Fruit fly (Drosophila melanogaster) ovary, adult (tissue): ENCODE data around the gene Tsp86D.

Source experiments
- CG17801 ChIP-seq: fragments of 200-800 bp; optimal IDR thresholded peaks from 2 replicates; lab custom pipeline; 2019; ENCODE audit warnings: missing biosample characterization, mild to moderate bottlenecking, missing genetic modification characterization, moderate library complexity; ENCODE audit not compliant: partially characterized antibody

Tsp86D gene

DNA sequence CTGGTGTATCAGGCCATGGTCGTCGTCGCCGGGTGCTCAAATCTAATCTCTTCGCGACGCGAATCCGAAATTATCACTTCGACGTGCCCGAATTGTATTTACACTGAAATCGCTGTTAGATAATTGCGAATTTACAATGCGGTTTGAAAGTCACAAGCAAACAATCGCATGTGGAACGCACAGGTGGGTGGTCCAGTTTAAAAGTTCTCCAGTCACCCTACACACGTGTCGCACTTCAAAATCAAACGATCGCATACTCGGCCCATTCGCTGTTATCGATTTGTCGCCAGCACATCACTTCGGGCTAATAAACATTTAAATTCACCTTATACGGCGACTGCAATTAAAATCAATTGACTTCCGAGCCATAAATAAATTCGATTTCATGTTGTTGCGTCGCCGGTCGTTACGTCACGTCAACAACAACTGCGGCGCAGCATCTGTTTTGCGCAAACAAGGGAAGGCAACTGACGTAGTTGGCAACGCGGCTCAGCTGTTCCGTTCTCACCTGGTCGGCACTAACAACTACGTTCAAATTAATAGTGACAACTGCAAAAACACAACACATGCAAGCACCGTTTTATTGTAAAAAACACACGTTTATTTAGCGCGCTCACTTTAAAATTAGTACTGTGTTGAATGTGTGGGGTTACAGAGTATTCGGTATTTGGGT is 5.6 kb upstream of the Tsp86D start, which contains the start of gene CG6574:
Gene CG6574 (minus strand): TSS at position 216 of the 673 bp plus-strand sequence.
- peak; percentile 25 for TF ChIP-seq CG17801 (GFP tag; lab: Kevin White, UChicago)

DNA sequence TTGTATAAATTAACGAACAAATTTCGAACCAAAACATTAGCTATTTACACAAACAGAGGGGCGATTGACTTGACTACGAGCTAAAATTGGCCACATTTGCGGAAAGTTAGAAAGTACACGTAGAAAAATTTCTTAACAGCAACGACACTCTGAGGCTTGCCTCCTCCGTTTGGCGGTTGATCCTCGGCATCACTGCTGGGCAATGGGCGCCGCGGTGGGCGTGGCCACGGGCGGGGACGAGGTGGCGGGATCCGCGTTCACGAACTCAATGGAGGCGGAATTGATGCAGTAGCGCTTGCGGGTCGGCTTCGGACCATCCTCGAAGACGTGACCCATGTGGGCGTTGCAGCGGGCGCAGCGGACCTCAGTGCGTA is 5.1 kb upstream of the Tsp86D start:
- TF ChIP-seq CG17801 (GFP tag; lab: Kevin White, UChicago) = no peak

DNA sequence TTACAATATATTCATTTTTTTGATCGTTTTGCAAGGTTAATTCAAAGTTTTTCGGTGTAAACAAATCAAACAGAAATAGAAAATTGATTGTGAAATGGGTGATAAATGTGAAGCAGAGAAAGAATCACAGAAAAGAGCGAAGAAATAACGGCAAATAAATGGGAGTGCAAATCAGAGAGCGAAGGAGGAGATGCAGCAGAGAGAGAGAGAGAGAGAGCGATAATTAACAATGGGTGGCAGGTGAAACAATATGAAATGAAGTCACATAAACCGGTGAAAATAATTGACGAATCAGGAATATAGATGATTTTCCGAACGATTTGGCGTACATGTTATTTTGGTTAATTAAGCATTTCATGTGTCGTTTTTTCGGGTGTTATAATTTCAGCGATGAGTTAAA is 4.6 kb upstream of the Tsp86D start:
- TF ChIP-seq CG17801 (GFP tag; lab: Kevin White, UChicago) = peak; percentile 4

DNA sequence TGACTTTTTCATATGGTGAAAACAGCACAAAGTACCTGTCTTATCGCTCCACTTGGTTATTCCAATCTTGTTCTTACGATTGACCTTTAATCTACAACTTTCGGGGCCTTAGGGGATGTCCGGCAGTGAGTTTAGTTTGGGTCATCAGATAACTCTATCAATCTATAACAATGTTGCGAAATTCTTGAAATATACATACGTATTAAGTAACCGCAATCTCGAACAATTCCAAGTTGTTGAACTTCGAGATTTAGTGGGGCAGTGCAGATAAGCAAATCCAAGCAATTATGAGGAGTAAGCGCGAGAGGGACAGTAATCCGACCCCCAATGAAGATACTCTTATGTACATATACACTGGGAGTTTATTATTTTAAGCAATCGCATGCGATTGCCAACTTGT is 2.1 kb downstream of the Tsp86D start:
- no peak for TF ChIP-seq CG17801 (GFP tag; lab: Kevin White, UChicago)

DNA sequence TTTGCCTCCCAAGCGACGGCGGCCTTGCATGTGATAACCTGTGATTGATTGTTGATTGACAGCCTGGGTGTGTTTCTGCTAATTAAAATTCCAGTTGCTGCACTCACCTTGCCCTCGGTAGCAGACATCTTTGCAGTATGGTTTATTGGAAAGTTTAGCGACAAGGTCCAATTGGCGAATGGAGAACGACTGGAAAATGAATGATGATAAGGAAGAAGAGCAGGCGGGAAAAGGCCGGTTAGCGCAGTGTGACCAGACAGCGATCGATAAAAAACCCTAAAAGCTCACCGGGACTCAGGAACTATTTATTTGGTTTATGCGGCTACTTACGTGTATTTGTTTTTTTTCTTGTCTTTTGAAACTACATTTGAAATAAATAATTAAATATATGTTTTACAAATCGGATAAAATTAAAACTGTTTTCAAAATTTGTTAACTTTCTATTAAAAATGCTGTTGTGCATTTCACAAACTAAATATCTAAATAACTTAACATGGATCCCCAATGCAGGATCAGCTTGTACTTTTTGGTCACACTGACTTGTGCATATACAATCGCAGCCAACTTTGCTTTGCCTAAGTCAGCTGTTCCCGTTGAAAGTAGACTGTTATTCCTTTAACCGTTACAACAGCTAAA is 3.8 kb downstream of the Tsp86D start, which contains the start of gene Fdh:
Gene Fdh (minus strand): TSS at position 234 of the 636 bp plus-strand sequence.
- TF ChIP-seq CG17801 (GFP tag; lab: Kevin White, UChicago) = peak; percentile 48

DNA sequence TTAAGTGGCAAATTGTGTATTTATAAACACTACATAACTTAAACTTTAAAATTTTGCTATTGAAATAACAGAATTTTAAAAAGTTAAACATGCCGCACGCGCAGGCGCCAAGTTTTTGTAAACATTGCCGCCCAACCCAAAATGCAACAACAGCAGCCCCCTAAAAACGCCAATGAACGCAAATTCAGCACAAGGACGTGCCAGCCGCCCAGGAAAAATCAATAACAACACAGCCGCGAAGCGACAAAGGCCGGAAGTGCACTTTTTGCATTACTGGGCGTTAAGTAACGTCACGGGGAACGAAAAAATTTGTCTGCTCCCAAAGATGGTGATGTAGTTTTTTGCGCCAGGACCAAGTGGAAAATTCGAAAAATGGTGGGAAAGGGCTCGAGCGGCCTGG is 4.3 kb downstream of the Tsp86D start, which contains the start of gene CG4596:
Gene CG4596 (plus strand): TSS at position 219 of the 400 bp plus-strand sequence.
- TF ChIP-seq CG17801 (GFP tag; lab: Kevin White, UChicago) = no peak

DNA sequence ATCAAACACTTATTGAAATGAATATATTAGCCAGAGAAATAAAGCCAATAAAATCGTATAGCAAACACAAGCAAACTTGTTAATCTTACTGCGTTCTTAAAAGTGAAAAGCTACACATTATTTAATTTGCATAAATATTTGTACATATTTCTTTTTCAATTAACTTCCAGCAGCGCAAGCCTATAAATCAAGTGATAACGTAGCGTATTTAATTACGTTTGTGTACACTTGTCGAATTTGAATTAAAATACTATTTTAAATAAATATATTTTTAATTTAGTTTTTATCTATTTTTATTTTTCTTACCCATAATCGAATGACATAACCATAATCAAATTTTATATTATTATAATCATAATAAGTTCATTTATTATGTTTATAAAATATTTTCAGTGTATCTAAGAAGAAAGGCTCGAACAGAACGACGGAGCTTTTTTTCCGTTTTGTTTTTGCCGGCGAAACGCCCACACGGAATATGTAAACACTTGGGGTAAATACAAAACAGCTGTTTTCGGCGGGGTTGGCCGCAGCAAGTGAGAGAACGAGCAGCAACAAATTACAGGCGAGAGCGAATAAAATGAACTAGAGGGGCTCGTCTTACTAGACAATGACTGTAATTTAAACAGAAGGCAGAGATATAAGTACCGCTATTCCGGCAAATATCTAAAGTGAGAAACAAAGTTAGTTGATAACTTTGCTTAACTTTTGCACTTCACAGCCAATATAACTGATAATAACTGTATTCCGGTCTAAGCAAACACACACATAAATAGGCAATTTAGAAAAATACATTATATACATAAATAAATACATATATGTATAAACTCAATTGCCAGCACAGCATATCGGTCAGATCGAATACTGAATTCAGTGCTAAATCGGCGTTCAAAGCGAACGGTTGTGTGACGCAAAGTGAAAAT is 7.3 kb downstream of the Tsp86D start, which contains the start of gene Sodh2:
Gene Sodh2 (plus strand): TSS at position 870 of the 920 bp plus-strand sequence.
- TF ChIP-seq CG17801 (GFP tag; lab: Kevin White, UChicago) = peak; percentile 84

DNA sequence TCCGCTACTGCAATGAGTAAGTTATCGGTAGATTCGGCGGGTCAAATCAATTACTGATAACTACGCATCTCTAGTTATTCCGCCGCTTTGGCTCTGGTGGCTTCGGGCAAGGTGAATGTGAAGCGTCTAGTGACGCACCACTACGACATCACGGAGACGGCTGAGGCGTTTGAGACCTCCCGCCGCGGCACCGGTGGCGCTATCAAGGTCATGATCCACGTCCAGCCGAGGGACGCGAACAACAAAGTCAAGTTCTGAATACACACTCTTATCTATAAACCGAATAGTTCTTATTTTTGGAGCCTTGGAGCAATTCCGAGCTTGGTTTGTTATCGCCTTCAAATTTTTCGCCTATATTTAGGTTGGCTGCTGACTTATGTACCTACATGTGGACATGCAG is 9.3 kb downstream of the Tsp86D start:
- TF ChIP-seq CG17801 (GFP tag; lab: Kevin White, UChicago) = no peak

DNA sequence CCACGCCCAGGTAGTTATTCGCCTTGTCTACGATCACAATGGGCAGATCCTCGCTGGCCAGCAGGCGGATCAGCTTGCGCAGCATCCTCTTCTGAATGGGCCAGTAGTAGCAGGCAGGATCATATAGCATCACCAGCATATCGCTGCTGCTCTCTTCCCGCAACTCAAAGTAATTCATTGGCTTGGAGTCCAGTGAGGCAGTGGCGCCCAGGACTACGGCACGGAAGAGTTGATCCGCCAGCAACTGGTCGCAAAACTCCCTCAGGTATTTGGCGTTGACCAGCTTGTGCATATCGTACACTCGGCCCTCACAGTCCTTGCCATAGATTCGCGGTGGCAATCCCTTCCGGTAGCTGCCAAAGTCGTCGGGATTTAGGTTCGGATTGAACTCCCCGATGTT is 10.1 kb downstream of the Tsp86D start:
- no peak for TF ChIP-seq CG17801 (GFP tag; lab: Kevin White, UChicago)

DNA sequence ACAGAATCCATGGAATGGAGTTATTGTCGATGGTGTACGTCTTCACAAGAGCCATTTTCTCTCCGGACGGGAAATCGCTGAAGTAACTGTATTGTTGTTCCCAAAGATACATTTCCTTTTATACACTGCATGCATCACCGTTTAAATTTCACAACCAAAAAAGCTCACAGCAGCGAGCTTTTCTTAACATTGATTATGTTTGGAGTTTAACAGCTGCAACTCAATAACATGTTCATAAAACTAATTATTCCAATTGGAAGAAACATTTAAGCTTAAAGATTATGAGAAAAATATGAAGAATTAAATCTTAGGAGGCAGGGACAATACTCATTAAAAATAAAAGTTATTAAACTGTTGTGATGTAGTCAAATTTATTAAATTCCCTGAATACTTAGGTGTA is 10.7 kb downstream of the Tsp86D start, which contains the start of gene CG14695:
Gene CG14695 (minus strand): TSS at position 101 of the 400 bp plus-strand sequence.
- TF ChIP-seq CG17801 (GFP tag; lab: Kevin White, UChicago) = no peak

DNA sequence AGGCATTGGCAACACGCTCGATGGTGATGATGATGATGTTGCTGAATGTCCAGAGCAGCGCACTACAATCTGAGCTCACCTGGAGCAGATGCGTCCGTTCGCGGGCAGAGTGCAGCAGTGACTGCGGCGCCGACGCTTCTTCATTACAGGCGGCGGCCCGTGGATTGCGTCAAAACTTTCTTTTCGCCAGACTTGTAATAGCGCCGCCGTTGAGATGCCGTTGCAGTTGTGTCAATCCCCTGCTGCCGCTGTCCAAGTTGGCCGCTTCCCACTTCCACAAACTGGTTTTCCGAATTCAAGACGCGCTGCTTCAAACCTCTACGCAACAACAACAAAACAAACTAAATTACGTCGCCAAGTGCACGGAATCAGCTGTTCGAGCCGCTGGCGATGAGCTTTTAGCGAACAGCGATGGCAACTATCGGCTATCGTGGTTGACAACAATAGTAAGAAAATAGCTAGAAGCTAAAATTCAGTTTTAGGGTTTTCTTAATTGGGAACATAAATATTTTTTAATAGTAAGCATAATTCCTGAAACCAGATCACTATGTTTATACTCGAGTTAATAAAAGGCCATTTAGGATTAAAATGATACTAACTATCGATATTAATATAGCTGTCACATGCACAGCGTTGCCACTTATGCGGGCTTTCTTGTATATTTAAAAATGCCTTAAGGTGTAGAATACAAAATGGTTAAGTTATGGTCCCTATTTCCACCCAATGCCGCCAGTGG is 13.5 kb downstream of the Tsp86D start, which contains the start of gene Tpc1:
Gene Tpc1 (minus strand): TSS at position 365 of the 736 bp plus-strand sequence.
- TF ChIP-seq CG17801 (GFP tag; lab: Kevin White, UChicago) = no peak

DNA sequence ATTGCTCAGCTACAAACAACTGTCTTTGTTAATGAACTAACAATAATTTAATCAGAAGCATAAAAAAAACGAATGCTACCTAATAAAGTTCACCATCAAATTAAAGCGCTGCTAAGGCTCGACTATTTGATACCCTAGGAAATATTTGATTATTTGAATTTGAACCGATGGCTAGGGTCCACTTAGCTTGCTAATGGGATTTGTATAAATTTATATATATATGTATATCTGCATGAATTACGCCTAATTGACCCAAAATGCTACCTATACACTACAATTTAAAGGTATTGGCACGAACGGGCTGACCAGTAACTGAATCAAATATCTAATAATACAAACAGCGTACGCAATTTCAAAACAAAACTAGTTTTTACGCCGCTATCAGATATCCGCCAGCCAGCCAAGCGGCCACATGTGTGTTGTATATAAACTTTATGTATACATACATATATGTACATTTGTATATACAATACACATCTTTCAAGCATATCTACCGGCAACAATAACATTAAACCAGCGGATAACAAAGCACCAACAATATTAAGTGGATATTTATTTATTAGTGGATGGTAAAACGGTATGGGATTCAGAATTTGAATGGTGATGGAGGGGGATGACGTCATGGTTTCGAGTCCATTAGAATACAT is 15.6 kb downstream of the Tsp86D start:
- TF ChIP-seq CG17801 (GFP tag; lab: Kevin White, UChicago) = no peak

DNA sequence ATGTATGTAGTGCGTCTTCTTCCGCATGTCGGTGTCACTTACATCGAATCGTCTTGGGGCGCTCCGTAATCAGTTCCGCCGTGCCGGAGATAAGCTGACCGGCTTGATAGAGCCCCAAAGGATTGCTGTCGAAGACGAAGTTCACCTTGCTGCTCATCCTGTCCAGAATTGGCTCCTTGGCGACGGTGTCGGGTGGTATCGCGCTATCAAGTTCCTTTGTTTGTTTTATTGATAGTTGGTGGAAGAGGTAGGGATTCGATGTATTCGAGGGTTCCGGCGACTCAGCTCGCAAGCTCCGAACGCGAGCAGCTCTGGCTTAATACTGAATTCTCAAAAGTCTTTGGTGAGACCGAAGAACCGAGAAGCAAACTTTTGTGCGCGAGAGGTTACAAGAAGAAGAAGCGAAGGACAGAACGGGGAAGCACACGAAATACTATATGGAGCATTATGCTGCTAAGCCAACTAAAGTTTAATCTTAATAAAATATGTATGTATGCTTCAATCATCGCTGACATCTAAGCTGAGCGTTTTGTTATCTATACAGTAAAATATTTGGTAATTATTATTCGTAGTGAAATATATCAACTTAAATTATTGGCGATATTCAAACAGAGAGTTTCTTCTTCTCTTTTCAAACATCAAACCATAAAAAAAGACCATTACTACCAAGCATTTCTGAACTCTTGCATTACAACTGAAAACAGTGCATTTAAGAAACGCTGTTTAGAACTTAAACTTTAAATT is 16.3 kb downstream of the Tsp86D start, which contains the start of gene CG14696:
Gene CG14696 (minus strand): TSS at position 324 of the 744 bp plus-strand sequence.
- TF ChIP-seq CG17801 (GFP tag; lab: Kevin White, UChicago) = no peak
